Worm (Caenorhabditis elegans): ENCODE measurements around the gene gly-9.

The gly-9 gene

ce11 chrIII:11290554-11290953, at the start of gene gly-9, which contains the start of the genes mib-1 and smc-3:
gly-9 (minus strand) TSS chrIII:11290580.
mib-1 (minus strand) TSS chrIII:11290676.
smc-3 (plus strand) TSS chrIII:11290904.
- TF ChIP-seq sox-4 (tag; optimal IDR thresholded peaks at IDR 0.05) (no peak), sdc-2 (tag; optimal IDR thresholded peaks at IDR 0.05) (no peak), T23F11.4 (GFP tag; optimal IDR thresholded peaks at IDR 0.05) (no peak), ceh-14 (tag; optimal IDR thresholded peaks at IDR 0.05) (peak; percentile 47), ceh-48 (tag; optimal IDR thresholded peaks at IDR 0.05) (no peak), ahr-1 (tag; optimal IDR thresholded peaks at IDR 0.05) (no peak), gmeb-2 (tag; optimal IDR thresholded peaks at IDR 0.05) (no peak), fax-1 (tag; optimal IDR thresholded peaks at IDR 0.05) (peak; percentile 5), pqm-1 (tag; optimal IDR thresholded peaks at IDR 0.05) (no peak), ceh-30 (tag; optimal IDR thresholded peaks at IDR 0.05) (no peak), fkh-10 (GFP tag; optimal IDR thresholded peaks at IDR 0.05) (no peak), ttx-3 (tag; optimal IDR thresholded peaks at IDR 0.05) (no peak), rnt-1 (tag; optimal IDR thresholded peaks at IDR 0.05) (peak; percentile 79), ets-4 (tag; optimal IDR thresholded peaks at IDR 0.05) (peak; percentile 88), madf-2 (tag; optimal IDR thresholded peaks at IDR 0.05) (no peak), pha-2 (tag; optimal IDR thresholded peaks at IDR 0.05) (no peak), ceh-22 (tag; optimal IDR thresholded peaks at IDR 0.05) (no peak), unc-86 (tag; optimal IDR thresholded peaks at IDR 0.05) (no peak), ceh-31 (tag; optimal IDR thresholded peaks at IDR 0.05) (peak; percentile 96), ama-1 (optimal IDR thresholded peaks at IDR 0.05) (no peak), ceh-34 (tag; optimal IDR thresholded peaks at IDR 0.05) (peak; percentile 32), pag-3 (tag; optimal IDR thresholded peaks at IDR 0.05; ENCODE audit: borderline replicate concordance) (no peak), dmd-4 (tag; optimal IDR thresholded peaks at IDR 0.05; ENCODE audit: borderline replicate concordance) (no peak), elt-4 (tag; optimal IDR thresholded peaks at IDR 0.05) (no peak), npax-4 (tag; optimal IDR thresholded peaks at IDR 0.05) (no peak), mec-3 (tag; optimal IDR thresholded peaks at IDR 0.05; ENCODE audit: borderline replicate concordance) (peak; percentile 64), ceh-18 (tag; optimal IDR thresholded peaks at IDR 0.05) (no peak), F13H6.1 (tag; optimal IDR thresholded peaks at IDR 0.05) (peak; percentile 38), pat-9 (tag; optimal IDR thresholded peaks at IDR 0.05) (no peak), sox-2 (GFP tag; IDR thresholded peaks at IDR 0.05) (no peak), odd-2 (tag; optimal IDR thresholded peaks at IDR 0.05) (no peak), pax-1 (tag; optimal IDR thresholded peaks at IDR 0.05) (no peak), che-1 (tag; optimal IDR thresholded peaks at IDR 0.05) (no peak), ceh-45 (GFP tag; IDR thresholded peaks at IDR 0.05) (no peak), hlh-13 (GFP tag; optimal IDR thresholded peaks at IDR 0.05) (no peak), syd-9 (tag; optimal IDR thresholded peaks at IDR 0.05) (no peak), hlh-6 (tag; optimal IDR thresholded peaks at IDR 0.05) (no peak), nhr-11 (tag; optimal IDR thresholded peaks at IDR 0.05) (no peak), nfya-1 (tag; optimal IDR thresholded peaks at IDR 0.05) (peak; percentile 3), unc-42 (tag; optimal IDR thresholded peaks at IDR 0.05) (peak; percentile 35), K02D7.2 (tag; optimal IDR thresholded peaks at IDR 0.05) (no peak), Y22D7AL.16 (tag; optimal IDR thresholded peaks at IDR 0.05) (no peak), C38D4.7 (GFP tag; optimal IDR thresholded peaks at IDR 0.05) (no peak), hlh-8 (tag; optimal IDR thresholded peaks at IDR 0.05) (peak; percentile 87), ztf-16 (tag; optimal IDR thresholded peaks at IDR 0.05) (peak; percentile 54), tbx-2 (tag; optimal IDR thresholded peaks at IDR 0.05) (peak; percentile 87), unc-55 (GFP tag; optimal IDR thresholded peaks at IDR 0.05) (no peak), eyg-1 (tag; optimal IDR thresholded peaks at IDR 0.05) (no peak), nhr-232 (tag; optimal IDR thresholded peaks at IDR 0.05) (no peak), pros-1 (tag; optimal IDR thresholded peaks at IDR 0.05) (no peak), ceh-19 (GFP tag; optimal IDR thresholded peaks at IDR 0.05) (no peak), unc-3 (GFP tag; conservative IDR thresholded peaks at IDR 0.05) (no peak), unc-3 (tag; optimal IDR thresholded peaks at IDR 0.05) (no peak), hlh-30 (tag; optimal IDR thresholded peaks at IDR 0.05; ENCODE audit: insufficient read depth) (no peak), ceh-9 (tag; optimal IDR thresholded peaks at IDR 0.05) (no peak)
